Worm (Caenorhabditis elegans) whole organism, young adult: ENCODE data around the gene cex-2.
A peak's percentile ranks its signal among the peaks of the same experiment; 100 is the strongest.

Experiments
- F22D6.2 ChIP-seq: sonication (generic microtip); optimal IDR thresholded peaks from 2 replicates; lab custom pipeline; 2016; ENCODE audit warnings: mild to moderate bottlenecking, missing genetic modification characterization, missing compliant biosample characterization
- F23B12.7 ChIP-seq: sonication (generic microtip); optimal IDR thresholded peaks from 2 replicates; lab custom pipeline; 2017; ENCODE audit warnings: missing genetic modification characterization, mild to moderate bottlenecking, missing compliant biosample characterization, antibody characterized with exemption, moderate library complexity; ENCODE audit not compliant: insufficient read depth
- F33H1.4 ChIP-seq: fragments of 200-800 bp; sonication (Bioruptor generic); IDR thresholded peaks from 2 replicates; pipeline ENCODE4 v1.3.6; 2022; ENCODE audit warnings: missing genetic modification reagents, missing genetic modification characterization, missing compliant biosample characterization
- K11D2.4 ChIP-seq: fragments of 200-800 bp; sonication (Bioruptor generic); IDR thresholded peaks from 2 replicates; pipeline ENCODE4 v1.3.6; 2022; ENCODE audit warnings: missing genetic modification reagents, missing genetic modification characterization, missing compliant biosample characterization
- attf-5 ChIP-seq: fragments of 200-800 bp; sonication (Bioruptor generic); optimal IDR thresholded peaks from 2 replicates; lab custom pipeline; 2018; ENCODE audit warnings: mild to moderate bottlenecking, missing genetic modification characterization, missing compliant biosample characterization
- ceh-100 ChIP-seq: fragments of 200-800 bp; sonication (Bioruptor generic); IDR thresholded peaks from 2 replicates; pipeline ENCODE4 v1.3.6; 2022; ENCODE audit warnings: missing genetic modification reagents, missing genetic modification characterization, missing compliant biosample characterization
- ceh-58 ChIP-seq: fragments of 200-800 bp; sonication (Bioruptor generic); IDR thresholded peaks from 2 replicates; pipeline ENCODE4 v1.3.6; 2022; ENCODE audit warnings: missing genetic modification characterization, missing compliant biosample characterization
- ceh-91 ChIP-seq: fragments of 200-800 bp; sonication (Bioruptor generic); IDR thresholded peaks from 2 replicates; pipeline ENCODE4 v1.3.6; 2022; ENCODE audit warnings: missing genetic modification reagents, missing genetic modification characterization, missing compliant biosample characterization
- dpl-1 ChIP-seq: fragments of 150-350 bp; optimal IDR thresholded peaks from 2 replicates; lab custom pipeline; 2014; ENCODE audit warnings: missing biosample characterization, missing genetic modification reagents, missing genetic modification characterization
- efl-1 ChIP-seq: fragments of 150-350 bp; optimal IDR thresholded peaks from 2 replicates; lab custom pipeline; 2014; ENCODE audit warnings: missing biosample characterization, missing genetic modification reagents, missing genetic modification characterization
- ekl-4 ChIP-seq: fragments of 200-800 bp; sonication (Bioruptor generic); IDR thresholded peaks from 2 replicates; pipeline ENCODE4 v1.3.6; 2022; ENCODE audit warnings: missing genetic modification reagents, missing genetic modification characterization, missing compliant biosample characterization
- him-1 ChIP-seq: sonication (generic microtip); optimal IDR thresholded peaks from 2 replicates; lab custom pipeline; 2016; ENCODE audit warnings: missing genotype, missing genetic modification reagents, missing genetic modification characterization, missing compliant biosample characterization
- hmg-1.2 ChIP-seq: fragments of 200-800 bp; sonication (Bioruptor generic); IDR thresholded peaks from 2 replicates; pipeline ENCODE4 v1.3.6; 2022; ENCODE audit warnings: missing genetic modification reagents, missing genetic modification characterization, missing compliant biosample characterization
- lag-1 ChIP-seq: fragments of 200-800 bp; sonication (Bioruptor generic); IDR thresholded peaks from 2 replicates; pipeline ENCODE4 v1.3.6; 2022; ENCODE audit warnings: missing genetic modification reagents, missing genetic modification characterization, missing compliant biosample characterization
- lin-40 ChIP-seq: sonication (generic microtip); optimal IDR thresholded peaks from 2 replicates; lab custom pipeline; 2016; ENCODE audit warnings: missing genetic modification characterization, mild to moderate bottlenecking, missing compliant biosample characterization, missing genotype, missing genetic modification reagents
- lin-54 ChIP-seq: fragments of 200-800 bp; sonication (Bioruptor generic); optimal IDR thresholded peaks from 2 replicates; lab custom pipeline; 2018; ENCODE audit warnings: mild to moderate bottlenecking, missing genetic modification characterization, missing compliant biosample characterization
- madf-3 ChIP-seq: fragments of 200-800 bp; sonication (Bioruptor generic); IDR thresholded peaks from 2 replicates; pipeline ENCODE4 v1.3.6; 2022; ENCODE audit warnings: missing genetic modification reagents, missing genetic modification characterization, missing compliant biosample characterization
- madf-6 ChIP-seq: fragments of 200-800 bp; sonication (Bioruptor generic); IDR thresholded peaks from 2 replicates; pipeline ENCODE4 v1.3.6; 2022; ENCODE audit warnings: missing genetic modification reagents, missing genetic modification characterization, missing compliant biosample characterization
- madf-8 ChIP-seq: fragments of 200-800 bp; sonication (Bioruptor generic); conservative IDR thresholded peaks from 2 replicates; pipeline ENCODE4 v1.3.6; 2022; ENCODE audit warnings: missing genetic modification reagents, missing genetic modification characterization, missing compliant biosample characterization
- mcd-1 ChIP-seq: fragments of 200-800 bp; sonication (Bioruptor generic); IDR thresholded peaks from 2 replicates; pipeline ENCODE4 v1.3.6; 2022; ENCODE audit warnings: missing genetic modification reagents, missing genetic modification characterization, missing compliant biosample characterization
- nfya-1 ChIP-seq: sonication (generic microtip); optimal IDR thresholded peaks from 2 replicates; lab custom pipeline; 2017; ENCODE audit warnings: antibody characterized with exemption, missing compliant biosample characterization, missing genetic modification characterization, borderline replicate concordance; ENCODE audit not compliant: insufficient read depth
- nfyb-1 ChIP-seq: fragments of 200-800 bp; sonication (Bioruptor generic); IDR thresholded peaks from 2 replicates; pipeline ENCODE4 v1.3.6; 2022; ENCODE audit warnings: missing genetic modification reagents, missing genetic modification characterization, missing compliant biosample characterization
- nhr-120 ChIP-seq: fragments of 200-800 bp; sonication (Bioruptor generic); IDR thresholded peaks from 2 replicates; pipeline ENCODE4 v1.3.6; 2022; ENCODE audit warnings: missing genetic modification characterization, missing compliant biosample characterization
- nhr-80 ChIP-seq: sonication (generic microtip); optimal IDR thresholded peaks from 2 replicates; lab custom pipeline; 2016; ENCODE audit warnings: missing genetic modification characterization, missing compliant biosample characterization
- nhr-90 ChIP-seq: sonication (generic microtip); optimal IDR thresholded peaks from 2 replicates; lab custom pipeline; 2016; ENCODE audit warnings: missing genotype, mild to moderate bottlenecking, missing genetic modification characterization, missing compliant biosample characterization
- rpc-1 ChIP-seq, 2 experiments: fragments of 150-350 bp in 1 of 2; sonication (generic microtip) in 1 of 2; optimal IDR thresholded peaks; 2 replicates each; lab custom pipeline; 2014 to 2018; ENCODE audit warnings: missing biosample characterization in 1 of 2, missing genetic modification characterization in 1 of 2, missing genetic modification reagents in 1 of 2, missing genotype in 1 of 2
- sdz-38 ChIP-seq: sonication (generic microtip); optimal IDR thresholded peaks from 2 replicates; lab custom pipeline; 2016; ENCODE audit warnings: missing genotype, missing genetic modification characterization, missing compliant biosample characterization
- xnd-1 ChIP-seq: sonication (generic microtip); optimal IDR thresholded peaks from 2 replicates; lab custom pipeline; 2016; ENCODE audit warnings: missing genotype, missing genetic modification reagents, missing genetic modification characterization, missing compliant biosample characterization
- ztf-18 ChIP-seq: sonication (generic microtip); optimal IDR thresholded peaks from 2 replicates; lab custom pipeline; 2016; ENCODE audit warnings: missing genotype, mild to moderate bottlenecking, missing genetic modification characterization, missing compliant biosample characterization
- ztf-26 ChIP-seq: sonication (generic microtip); optimal IDR thresholded peaks from 2 replicates; lab custom pipeline; 2017; ENCODE audit warnings: missing genetic modification characterization, missing compliant biosample characterization
- ztf-28 ChIP-seq: fragments of 200-800 bp; sonication (Bioruptor generic); IDR thresholded peaks from 2 replicates; pipeline ENCODE4 v1.3.6; 2022; ENCODE audit warnings: missing genetic modification reagents, missing genetic modification characterization, missing compliant biosample characterization

cex-2 gene

ce11 chrII:7789605-7790004 is 45.6 kb downstream of the cex-2 start:
- TF ChIP-seq ztf-26 (tag; lab: Kevin White, UChicago): no peak
- TF ChIP-seq mcd-1 (GFP tag; lab: Robert Waterston, UW): no peak
- no peak for TF ChIP-seq sdz-38 (tag; lab: Kevin White, UChicago)
- TF ChIP-seq rpc-1 (optimal IDR thresholded peaks at IDR 0.05; lab: Kevin White, UChicago): no peak
- no peak for TF ChIP-seq rpc-1 (tag; optimal IDR thresholded peaks at IDR 0.05; lab: Kevin White, UChicago)
- TF ChIP-seq ceh-91 (GFP tag; lab: Robert Waterston, UW): no peak
- TF ChIP-seq nhr-90: no peak
- TF ChIP-seq attf-5 (GFP tag; lab: Kevin White, UChicago): no peak
- TF ChIP-seq lag-1 (GFP tag; lab: Robert Waterston, UW): no peak
- TF ChIP-seq ekl-4 (GFP tag; lab: Robert Waterston, UW): no peak
- TF ChIP-seq ztf-18 (tag; lab: Kevin White, UChicago): no peak
- TF ChIP-seq ztf-28 (GFP tag; lab: Robert Waterston, UW): no peak
- no peak for TF ChIP-seq madf-8 (GFP tag; lab: Robert Waterston, UW)
- no peak for TF ChIP-seq xnd-1
- no peak for TF ChIP-seq nhr-120
- TF ChIP-seq nfya-1 (tag; lab: Kevin White, UChicago): no peak

- no peak for TF ChIP-seq F33H1.4 (GFP tag; lab: Robert Waterston, UW)
- TF ChIP-seq nhr-80 (tag; lab: Kevin White, UChicago): no peak
- no peak for TF ChIP-seq lin-40 (tag; lab: Kevin White, UChicago)
- TF ChIP-seq dpl-1 (GFP tag; lab: Kevin White, UChicago): peak; percentile 27
- TF ChIP-seq ceh-58: no peak
- peak; percentile 63 for TF ChIP-seq efl-1 (GFP tag; lab: Kevin White, UChicago)
- no peak for TF ChIP-seq lag-1 (GFP tag; lab: Robert Waterston, UW)
- peak; percentile 13; the same call in 1 of the 2 replicates for TF ChIP-seq madf-8 (GFP tag; lab: Robert Waterston, UW)
- peak; percentile 9 for TF ChIP-seq him-1 (tag; lab: Kevin White, UChicago)
- no peak for TF ChIP-seq ceh-100 (GFP tag; lab: Robert Waterston, UW)
- TF ChIP-seq lin-54 (GFP tag; lab: Kevin White, UChicago): peak; percentile 11
- TF ChIP-seq K11D2.4 (GFP tag; lab: Robert Waterston, UW): no peak
- no peak for TF ChIP-seq madf-3 (GFP tag; lab: Robert Waterston, UW)
- TF ChIP-seq madf-6 (GFP tag; lab: Robert Waterston, UW): peak; percentile 42; the same call in 1 of the 2 replicates
- TF ChIP-seq sdz-38 (tag; lab: Kevin White, UChicago): no peak
- TF ChIP-seq F23B12.7 (tag; lab: Kevin White, UChicago): no peak
- TF ChIP-seq nfyb-1 (GFP tag; lab: Robert Waterston, UW): no peak
- TF ChIP-seq nhr-120: no peak
- no peak for TF ChIP-seq F22D6.2
- TF ChIP-seq ceh-91 (GFP tag; lab: Robert Waterston, UW): 0 out of 2 replicates have a peak, but pooled peaks have one; percentile 12
- TF ChIP-seq hmg-1.2 (GFP tag; lab: Robert Waterston, UW): no peak
These were observed 51.7 kb downstream of the cex-2 start, which contains the start of gene skr-17 for ce11 chrII:7783467-7783959. TSS of gene skr-17 (plus strand) at chrII:7783517.
